Worm (Caenorhabditis elegans) whole organism, mixed stage, embryonic: ENCODE measurements around the gene trk-1.

Source experiments
- blmp-1 ChIP-seq: fragments of 150-350 bp; optimal IDR thresholded peaks from 2 replicates; lab custom pipeline; 2014; ENCODE audit warnings: missing biosample characterization, missing genetic modification characterization
- ceh-43 ChIP-seq: fragments of 200-800 bp; sonication (Bioruptor generic); optimal IDR thresholded peaks from 2 replicates; lab custom pipeline; 2018; ENCODE audit warnings: mild to moderate bottlenecking, missing genetic modification characterization, moderate library complexity, missing compliant biosample characterization
- drap-1 ChIP-seq: fragments of 200-800 bp; sonication (Bioruptor generic); optimal IDR thresholded peaks from 3 replicates; lab custom pipeline; 2018; ENCODE audit warnings: mild to moderate bottlenecking, missing genetic modification characterization, missing compliant biosample characterization
- hlh-1 ChIP-seq: fragments of 150-350 bp; optimal IDR thresholded peaks from 2 replicates; lab custom pipeline; 2014; ENCODE audit warnings: missing biosample characterization, missing genetic modification reagents, missing genetic modification characterization
- nhr-12 ChIP-seq: fragments of 150-350 bp; optimal IDR thresholded peaks from 2 replicates; lab custom pipeline; 2014; ENCODE audit warnings: missing biosample characterization, missing genetic modification characterization
- unc-62 ChIP-seq: fragments of 150-350 bp; optimal IDR thresholded peaks from 2 replicates; lab custom pipeline; 2014; ENCODE audit warnings: missing biosample characterization, missing genetic modification reagents, missing genetic modification characterization
- ztf-11 ChIP-seq: fragments of 150-350 bp; optimal IDR thresholded peaks from 2 replicates; lab custom pipeline; 2014; ENCODE audit warnings: missing biosample characterization, missing genetic modification characterization

DNA sequence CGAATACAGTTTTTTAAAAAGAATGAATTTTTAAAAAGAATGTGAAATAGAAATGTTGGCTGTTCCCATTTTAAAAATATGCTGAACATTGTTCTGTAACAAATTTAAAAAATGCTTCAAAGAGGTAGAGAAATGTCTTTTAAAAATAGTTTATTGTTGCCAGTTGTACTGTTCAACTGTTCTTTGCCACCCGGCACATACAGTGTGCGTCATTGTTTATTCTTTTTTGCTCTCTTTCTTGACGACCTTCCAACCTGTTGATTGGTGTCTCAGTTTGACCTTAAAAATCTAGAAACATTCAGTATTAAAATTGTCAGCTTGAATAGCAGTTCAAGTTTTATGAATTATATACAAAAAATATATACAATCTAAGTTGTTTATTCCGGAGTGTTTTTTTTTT, 19.1 kb downstream of the trk-1 start:
- no peak for TF ChIP-seq unc-62 (GFP tag; lab: Kevin White, UChicago)
- no peak for TF ChIP-seq nhr-12 (tag; lab: Kevin White, UChicago)
- TF ChIP-seq hlh-1 = no peak
- TF ChIP-seq ceh-43 (GFP tag; lab: Kevin White, UChicago) = no peak
- TF ChIP-seq blmp-1 = no peak
- TF ChIP-seq ztf-11 = no peak
- no peak for TF ChIP-seq drap-1
